Worm (Caenorhabditis elegans) whole organism, young adult: Measurements from ENCODE around the gene srh-215.
A peak's percentile ranks its signal among the peaks of the same experiment; 100 is the strongest.

Source experiments
- B0019.2 ChIP-seq: fragments of 200-800 bp; sonication (Bioruptor generic); conservative IDR thresholded peaks from 2 replicates; pipeline ENCODE4 v1.3.6; 2022; ENCODE audit warnings: missing genetic modification reagents, missing genetic modification characterization, missing compliant biosample characterization
- B0261.1 ChIP-seq: sonication (generic microtip); optimal IDR thresholded peaks from 2 replicates; lab custom pipeline; 2016; ENCODE audit warnings: mild to moderate bottlenecking, missing genetic modification characterization, moderate library complexity, missing compliant biosample characterization
- D2030.7 ChIP-seq: fragments of 200-800 bp; sonication (Bioruptor generic); IDR thresholded peaks from 2 replicates; pipeline ENCODE4 v1.3.6; 2022; ENCODE audit warnings: missing genetic modification reagents, missing genetic modification characterization, missing compliant biosample characterization
- F22D6.2 ChIP-seq: sonication (generic microtip); optimal IDR thresholded peaks from 2 replicates; lab custom pipeline; 2016; ENCODE audit warnings: mild to moderate bottlenecking, missing genetic modification characterization, missing compliant biosample characterization
- F33H1.4 ChIP-seq: fragments of 200-800 bp; sonication (Bioruptor generic); IDR thresholded peaks from 2 replicates; pipeline ENCODE4 v1.3.6; 2022; ENCODE audit warnings: missing genetic modification reagents, missing genetic modification characterization, missing compliant biosample characterization
- F49E8.2 ChIP-seq: sonication (generic microtip); optimal IDR thresholded peaks from 3 replicates; lab custom pipeline; 2017; ENCODE audit warnings: missing genetic modification characterization, mild to moderate bottlenecking, missing compliant biosample characterization, antibody characterized with exemption, moderate library complexity; ENCODE audit not compliant: insufficient read depth
- Y67H2A.10 ChIP-seq: fragments of 200-800 bp; sonication (Bioruptor generic); conservative IDR thresholded peaks from 2 replicates; pipeline ENCODE4 v1.3.6; 2022; ENCODE audit warnings: missing genetic modification reagents, missing genetic modification characterization, missing compliant biosample characterization
- Y79H2A.3 ChIP-seq: fragments of 200-800 bp; sonication (Bioruptor generic); conservative IDR thresholded peaks from 2 replicates; pipeline ENCODE4 v1.3.6; 2022; ENCODE audit warnings: missing genetic modification reagents, missing genetic modification characterization, missing compliant biosample characterization
- aptf-3 ChIP-seq: fragments of 200-800 bp; sonication (Bioruptor generic); IDR thresholded peaks from 2 replicates; pipeline ENCODE4 v1.3.6; 2022; ENCODE audit warnings: missing genetic modification characterization, missing compliant biosample characterization
- attf-6 ChIP-seq: fragments of 200-800 bp; sonication (Bioruptor generic); IDR thresholded peaks from 2 replicates; pipeline ENCODE4 v1.3.6; 2022; ENCODE audit warnings: missing genetic modification reagents, missing genetic modification characterization, missing compliant biosample characterization
- ceh-100 ChIP-seq: fragments of 200-800 bp; sonication (Bioruptor generic); IDR thresholded peaks from 2 replicates; pipeline ENCODE4 v1.3.6; 2022; ENCODE audit warnings: missing genetic modification reagents, missing genetic modification characterization, missing compliant biosample characterization
- ceh-58 ChIP-seq: fragments of 200-800 bp; sonication (Bioruptor generic); IDR thresholded peaks from 2 replicates; pipeline ENCODE4 v1.3.6; 2022; ENCODE audit warnings: missing genetic modification characterization, missing compliant biosample characterization
- ceh-91 ChIP-seq: fragments of 200-800 bp; sonication (Bioruptor generic); IDR thresholded peaks from 2 replicates; pipeline ENCODE4 v1.3.6; 2022; ENCODE audit warnings: missing genetic modification reagents, missing genetic modification characterization, missing compliant biosample characterization
- dpl-1 ChIP-seq: fragments of 150-350 bp; optimal IDR thresholded peaks from 2 replicates; lab custom pipeline; 2014; ENCODE audit warnings: missing biosample characterization, missing genetic modification reagents, missing genetic modification characterization
- efl-1 ChIP-seq: fragments of 150-350 bp; optimal IDR thresholded peaks from 2 replicates; lab custom pipeline; 2014; ENCODE audit warnings: missing biosample characterization, missing genetic modification reagents, missing genetic modification characterization
- egl-18 ChIP-seq: fragments of 200-800 bp; sonication (Bioruptor generic); IDR thresholded peaks from 2 replicates; pipeline ENCODE4 v1.3.6; 2022; ENCODE audit warnings: missing genetic modification reagents, missing genetic modification characterization, missing compliant biosample characterization
- fkh-3 ChIP-seq: sonication (generic microtip); optimal IDR thresholded peaks from 2 replicates; lab custom pipeline; 2016; ENCODE audit warnings: mild to moderate bottlenecking, missing genetic modification characterization, missing compliant biosample characterization
- him-1 ChIP-seq: sonication (generic microtip); optimal IDR thresholded peaks from 2 replicates; lab custom pipeline; 2016; ENCODE audit warnings: missing genotype, missing genetic modification reagents, missing genetic modification characterization, missing compliant biosample characterization
- lag-1 ChIP-seq: fragments of 200-800 bp; sonication (Bioruptor generic); IDR thresholded peaks from 2 replicates; pipeline ENCODE4 v1.3.6; 2022; ENCODE audit warnings: missing genetic modification reagents, missing genetic modification characterization, missing compliant biosample characterization
- lin-26 ChIP-seq: fragments of 200-800 bp; sonication (Bioruptor generic); IDR thresholded peaks from 2 replicates; pipeline ENCODE4 v1.3.6; 2022; ENCODE audit warnings: missing genetic modification reagents, missing genetic modification characterization, missing compliant biosample characterization
- lin-35 ChIP-seq, 3 experiments: fragments of 150-350 bp in 2 of 3; sonication (generic microtip) in 1 of 3; optimal IDR thresholded peaks; 2 replicates each; lab custom pipeline; 2014 to 2018; ENCODE audit warnings: missing biosample characterization in 3 of 3, missing genetic modification characterization in 3 of 3, missing genetic modification reagents in 3 of 3
- lin-40 ChIP-seq: sonication (generic microtip); optimal IDR thresholded peaks from 2 replicates; lab custom pipeline; 2016; ENCODE audit warnings: missing genetic modification characterization, mild to moderate bottlenecking, missing compliant biosample characterization, missing genotype, missing genetic modification reagents
- lin-54 ChIP-seq: fragments of 200-800 bp; sonication (Bioruptor generic); optimal IDR thresholded peaks from 2 replicates; lab custom pipeline; 2018; ENCODE audit warnings: mild to moderate bottlenecking, missing genetic modification characterization, missing compliant biosample characterization
- lsl-1 ChIP-seq: fragments of 200-800 bp; sonication (Bioruptor generic); optimal IDR thresholded peaks from 2 replicates; lab custom pipeline; 2018; ENCODE audit warnings: mild to moderate bottlenecking, missing genetic modification characterization, moderate library complexity, missing compliant biosample characterization
- madf-10 ChIP-seq: sonication (generic microtip); optimal IDR thresholded peaks from 2 replicates; lab custom pipeline; 2016; ENCODE audit warnings: mild to moderate bottlenecking, missing genetic modification characterization, missing compliant biosample characterization
- madf-6 ChIP-seq: fragments of 200-800 bp; sonication (Bioruptor generic); IDR thresholded peaks from 2 replicates; pipeline ENCODE4 v1.3.6; 2022; ENCODE audit warnings: missing genetic modification reagents, missing genetic modification characterization, missing compliant biosample characterization
- madf-8 ChIP-seq: fragments of 200-800 bp; sonication (Bioruptor generic); conservative IDR thresholded peaks from 2 replicates; pipeline ENCODE4 v1.3.6; 2022; ENCODE audit warnings: missing genetic modification reagents, missing genetic modification characterization, missing compliant biosample characterization
- mcd-1 ChIP-seq: fragments of 200-800 bp; sonication (Bioruptor generic); IDR thresholded peaks from 2 replicates; pipeline ENCODE4 v1.3.6; 2022; ENCODE audit warnings: missing genetic modification reagents, missing genetic modification characterization, missing compliant biosample characterization
- nfya-2 ChIP-seq: fragments of 200-800 bp; sonication (Bioruptor generic); IDR thresholded peaks from 2 replicates; pipeline ENCODE4 v1.3.6; 2022; ENCODE audit warnings: missing genetic modification reagents, missing genetic modification characterization, missing compliant biosample characterization
- nhr-27 ChIP-seq: fragments of 200-800 bp; sonication (Bioruptor generic); optimal IDR thresholded peaks from 2 replicates; lab custom pipeline; 2018; ENCODE audit warnings: mild to moderate bottlenecking, missing genetic modification characterization, moderate library complexity, missing compliant biosample characterization
- nhr-90 ChIP-seq: sonication (generic microtip); optimal IDR thresholded peaks from 2 replicates; lab custom pipeline; 2016; ENCODE audit warnings: missing genotype, mild to moderate bottlenecking, missing genetic modification characterization, missing compliant biosample characterization
- rcor-1 ChIP-seq: fragments of 200-800 bp; sonication (Bioruptor generic); IDR thresholded peaks from 2 replicates; pipeline ENCODE4 v1.3.6; 2022; ENCODE audit warnings: missing genetic modification reagents, missing genetic modification characterization, missing compliant biosample characterization
- snpc-1.1 ChIP-seq: sonication (generic microtip); optimal IDR thresholded peaks from 2 replicates; lab custom pipeline; 2017; ENCODE audit warnings: missing genetic modification characterization, mild to moderate bottlenecking, missing compliant biosample characterization, antibody characterized with exemption, moderate library complexity, missing genotype, missing genetic modification reagents; ENCODE audit not compliant: insufficient read depth
- snpc-1.3 ChIP-seq: sonication (generic microtip); optimal IDR thresholded peaks from 2 replicates; lab custom pipeline; 2017; ENCODE audit warnings: missing genetic modification characterization, mild to moderate bottlenecking, missing compliant biosample characterization, antibody characterized with exemption, moderate library complexity, missing genotype, missing genetic modification reagents; ENCODE audit not compliant: insufficient read depth
- snpc-4 ChIP-seq, 5 experiments: fragments of 150-350 bp in 1 of 5; sonication (generic microtip) in 4 of 5; optimal IDR thresholded peaks; 2 replicates each; lab custom pipeline; 2014 to 2018; ENCODE audit warnings: missing genetic modification characterization in 5 of 5, missing biosample characterization in 3 of 5, antibody characterized with exemption in 2 of 5, mild to moderate bottlenecking in 2 of 5, missing compliant biosample characterization in 2 of 5, missing genotype in 2 of 5, moderate library complexity in 2 of 5, missing genetic modification reagents in 1 of 5
- somi-1 ChIP-seq: fragments of 200-800 bp; sonication (Bioruptor generic); optimal IDR thresholded peaks from 2 replicates; lab custom pipeline; 2018; ENCODE audit warnings: mild to moderate bottlenecking, missing genetic modification characterization, missing compliant biosample characterization
- tbp1 ChIP-seq: fragments of 200-800 bp; sonication (Bioruptor generic); optimal IDR thresholded peaks from 2 replicates; lab custom pipeline; 2018; ENCODE audit warnings: mild to moderate bottlenecking, missing genetic modification characterization, missing compliant biosample characterization
- tlf-1 ChIP-seq: fragments of 200-800 bp; sonication (Bioruptor generic); optimal IDR thresholded peaks from 2 replicates; lab custom pipeline; 2018; ENCODE audit warnings: mild to moderate bottlenecking, missing genetic modification characterization, missing compliant biosample characterization
- xnd-1 ChIP-seq: sonication (generic microtip); optimal IDR thresholded peaks from 2 replicates; lab custom pipeline; 2016; ENCODE audit warnings: missing genotype, missing genetic modification reagents, missing genetic modification characterization, missing compliant biosample characterization
- ztf-18 ChIP-seq: sonication (generic microtip); optimal IDR thresholded peaks from 2 replicates; lab custom pipeline; 2016; ENCODE audit warnings: missing genotype, mild to moderate bottlenecking, missing genetic modification characterization, missing compliant biosample characterization
- ztf-6 ChIP-seq: fragments of 200-800 bp; sonication (Bioruptor generic); IDR thresholded peaks from 2 replicates; pipeline ENCODE4 v1.3.6; 2022; ENCODE audit warnings: missing genetic modification reagents, missing genetic modification characterization, missing compliant biosample characterization

srh-215 gene

DNA sequence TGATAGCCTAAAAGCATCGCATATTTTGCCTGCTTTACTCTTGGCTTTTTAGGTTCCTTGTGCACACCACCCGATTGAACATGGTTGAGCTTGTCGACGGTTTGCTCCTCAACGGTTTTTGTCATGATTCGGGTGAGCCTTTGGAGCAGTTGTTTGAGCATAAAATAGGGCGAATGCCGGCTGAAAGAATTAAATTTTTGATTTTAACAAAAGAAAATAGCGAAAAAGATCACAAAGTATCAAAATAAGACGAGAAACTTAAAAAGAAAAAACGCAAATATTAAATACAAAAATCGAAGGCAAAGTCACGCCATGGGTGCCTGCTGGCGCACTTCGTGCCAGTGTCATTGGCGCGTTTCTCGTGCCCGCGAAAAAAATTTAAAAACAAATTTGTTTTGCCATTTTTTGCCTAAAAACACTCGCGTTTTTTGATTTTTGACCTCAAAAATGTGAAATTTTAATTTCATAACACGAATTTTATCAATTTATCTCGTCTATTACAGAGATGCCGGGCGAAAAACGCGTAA is 36.9 kb downstream of the srh-215 start, which contains the start of the genes ctps-1 and pus-1 (continued):
- peak; percentile 63 for TF ChIP-seq snpc-1.1 (tag; lab: Kevin White, UChicago)
- TF ChIP-seq xnd-1 (tag; lab: Kevin White, UChicago): peak; percentile 70
- no peak for TF ChIP-seq him-1 (tag; lab: Kevin White, UChicago)
- peak; percentile 31 for TF ChIP-seq snpc-4 (GFP tag; optimal IDR thresholded peaks at IDR 0.05; lab: Kevin White, UChicago)
- TF ChIP-seq snpc-4 (tag; optimal IDR thresholded peaks at IDR 0.05; lab: Kevin White, UChicago): peak; percentile 21 to 83 (median 52)
- peak; percentile 77 for TF ChIP-seq lin-54 (GFP tag; lab: Kevin White, UChicago)
- no peak for TF ChIP-seq F22D6.2
- TF ChIP-seq nfya-2 (GFP tag; lab: Robert Waterston, UW): no peak
- no peak for TF ChIP-seq ceh-58 (GFP tag; lab: Robert Waterston, UW)
- peak; percentile 85 for TF ChIP-seq attf-6 (GFP tag; lab: Robert Waterston, UW)
- no peak for TF ChIP-seq B0261.1 (tag; lab: Kevin White, UChicago)
- peak; percentile 80 for TF ChIP-seq rcor-1 (GFP tag; lab: Robert Waterston, UW)
- peak; percentile 77 for TF ChIP-seq mcd-1 (GFP tag; lab: Robert Waterston, UW)
- peak; percentile 90 for TF ChIP-seq madf-6
- TF ChIP-seq lin-35 (GFP tag; optimal IDR thresholded peaks at IDR 0.05; lab: Kevin White, UChicago): peak in 1 of 3 experiments; percentile 69

DNA sequence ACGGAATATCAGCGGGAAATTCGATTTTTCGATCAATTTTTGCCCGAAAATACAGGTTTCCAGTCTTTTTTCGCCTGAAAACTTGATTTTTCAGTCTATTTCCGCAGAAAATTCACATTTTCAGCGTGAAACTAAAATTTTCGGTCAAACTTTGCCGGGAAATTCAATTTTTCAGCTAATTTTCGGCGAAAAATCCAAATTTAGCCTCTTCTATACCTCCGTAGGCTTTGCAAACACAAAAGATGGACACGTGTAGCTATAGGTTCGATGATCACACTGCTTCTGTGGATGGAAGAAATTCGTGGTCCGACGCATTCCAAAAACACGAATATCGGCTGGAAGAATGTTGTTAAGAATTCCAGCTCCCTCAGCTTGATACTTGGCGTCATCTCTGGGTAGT is 37.7 kb downstream of the srh-215 start:
- no peak for TF ChIP-seq F49E8.2 (tag; lab: Kevin White, UChicago)
- TF ChIP-seq lin-26 (GFP tag; lab: Robert Waterston, UW): no peak
- TF ChIP-seq ztf-6 (GFP tag; lab: Robert Waterston, UW): no peak
- TF ChIP-seq egl-18 (GFP tag; lab: Robert Waterston, UW): no peak
- no peak for TF ChIP-seq dpl-1 (GFP tag; lab: Kevin White, UChicago)
- no peak for TF ChIP-seq madf-10 (tag; lab: Kevin White, UChicago)
- no peak for TF ChIP-seq aptf-3 (GFP tag; lab: Robert Waterston, UW)
- TF ChIP-seq Y79H2A.3 (GFP tag; lab: Robert Waterston, UW): no peak
- no peak for TF ChIP-seq ceh-100 (GFP tag; lab: Robert Waterston, UW)
- no peak for TF ChIP-seq tlf-1

- TF ChIP-seq F33H1.4 (GFP tag; lab: Robert Waterston, UW) (peak; percentile 69), snpc-1.3 (no peak), efl-1 (GFP tag; lab: Kevin White, UChicago) (peak; percentile 59), B0019.2 (GFP tag; lab: Robert Waterston, UW) (peak; percentile 82), madf-8 (0 out of 2 replicates have a peak, but pooled peaks have one; percentile 28), dpl-1 (GFP tag; lab: Kevin White, UChicago) (peak; percentile 35), D2030.7 (GFP tag; lab: Robert Waterston, UW) (peak; percentile 10; the same call in 1 of the 2 replicates), nhr-27 (tag; lab: Kevin White, UChicago) (no peak), ztf-18 (tag; lab: Kevin White, UChicago) (peak; percentile 48), madf-6 (peak; percentile 48; the same call in 1 of the 2 replicates), lin-40 (tag; lab: Kevin White, UChicago) (no peak), lin-54 (GFP tag; lab: Kevin White, UChicago) (peak; percentile 32), fkh-3 (tag; lab: Kevin White, UChicago) (no peak), Y67H2A.10 (GFP tag; lab: Robert Waterston, UW) (no peak), somi-1 (GFP tag; lab: Kevin White, UChicago) (no peak), tbp1 (peak; percentile 17), attf-6 (GFP tag; lab: Robert Waterston, UW) (peak; percentile 43; the same call in 1 of the 2 replicates), lsl-1 (GFP tag; lab: Kevin White, UChicago) (peak; percentile 55), ceh-91 (GFP tag; lab: Robert Waterston, UW) (peak; percentile 49; the same call in 1 of the 2 replicates), lag-1 (GFP tag; lab: Robert Waterston, UW) (no peak), nhr-90 (tag; lab: Kevin White, UChicago) (no peak)
Measured at ce11 chrV:16793312-16793711, 38.5 kb downstream of the srh-215 start.
